Worm (Caenorhabditis elegans) whole organism, mixed stage, embryonic: ENCODE results near the gene rheb-1.

ENCODE experiments used
- ceh-43 ChIP-seq: fragments of 200-800 bp; sonication (Bioruptor generic); optimal IDR thresholded peaks from 2 replicates; lab custom pipeline; 2018; ENCODE audit warnings: mild to moderate bottlenecking, missing genetic modification characterization, moderate library complexity, missing compliant biosample characterization
- mep-1 ChIP-seq: fragments of 150-350 bp; optimal IDR thresholded peaks from 2 replicates; lab custom pipeline; 2017; ENCODE audit warnings: missing biosample characterization, missing genetic modification reagents, missing genetic modification characterization, inconsistent platforms
- mls-2 ChIP-seq: sonication (generic microtip); optimal IDR thresholded peaks from 2 replicates; lab custom pipeline; 2016; ENCODE audit warnings: mild to moderate bottlenecking, missing genetic modification characterization, moderate library complexity, missing compliant biosample characterization
- nhr-2 ChIP-seq: fragments of 150-350 bp; optimal IDR thresholded peaks from 2 replicates; lab custom pipeline; 2014; ENCODE audit warnings: missing biosample characterization, missing genetic modification characterization
- nhr-237 ChIP-seq: fragments of 150-350 bp; optimal IDR thresholded peaks from 2 replicates; lab custom pipeline; 2014; ENCODE audit warnings: missing biosample characterization, missing genetic modification characterization
- nhr-28 ChIP-seq: fragments of 150-350 bp; optimal IDR thresholded peaks from 2 replicates; lab custom pipeline; 2014; ENCODE audit warnings: missing biosample characterization, missing genetic modification characterization
- pha-4 ChIP-seq: fragments of 150-350 bp; optimal IDR thresholded peaks from 2 replicates; lab custom pipeline; 2018; ENCODE audit warnings: missing biosample characterization, missing genetic modification reagents, missing genetic modification characterization
- snpc-4 ChIP-seq: fragments of 150-350 bp; optimal IDR thresholded peaks from 2 replicates; lab custom pipeline; 2014; ENCODE audit warnings: missing biosample characterization, missing genetic modification characterization
- unc-62 ChIP-seq: fragments of 150-350 bp; optimal IDR thresholded peaks from 2 replicates; lab custom pipeline; 2014; ENCODE audit warnings: missing biosample characterization, missing genetic modification reagents, missing genetic modification characterization
- ztf-11 ChIP-seq: fragments of 150-350 bp; optimal IDR thresholded peaks from 2 replicates; lab custom pipeline; 2014; ENCODE audit warnings: missing biosample characterization, missing genetic modification characterization

DNA sequence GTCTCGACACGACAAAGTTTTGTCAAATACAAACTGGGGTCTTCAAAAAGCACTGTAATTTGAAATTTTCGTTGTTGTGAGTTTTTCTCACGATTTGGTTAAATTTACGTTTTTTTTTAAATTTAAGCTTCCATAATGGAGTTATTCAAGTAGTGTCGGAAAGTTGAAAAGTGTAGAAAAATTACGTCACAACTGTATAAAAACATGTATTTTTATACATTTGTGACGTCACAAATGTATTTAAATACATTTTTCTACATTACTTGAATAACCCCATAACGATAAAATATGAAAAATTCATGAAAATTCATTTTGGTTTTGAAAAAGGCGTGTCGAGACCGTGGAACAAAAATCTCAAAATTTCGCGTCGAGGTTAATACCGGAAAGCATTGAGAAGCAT is 41.6 kb upstream of the rheb-1 start:
- TF ChIP-seq pha-4 (tag; lab: Kevin White, UChicago), result no peak
- no peak for TF ChIP-seq mep-1 (tag; lab: Kevin White, UChicago)
- TF ChIP-seq unc-62, result no peak
- TF ChIP-seq nhr-2 (tag; lab: Kevin White, UChicago), result no peak
- no peak for TF ChIP-seq ceh-43 (GFP tag; lab: Kevin White, UChicago)
- no peak for TF ChIP-seq nhr-28 (tag; lab: Kevin White, UChicago)
- no peak for TF ChIP-seq ztf-11 (tag; lab: Kevin White, UChicago)
- no peak for TF ChIP-seq nhr-237 (tag; lab: Kevin White, UChicago)
- TF ChIP-seq snpc-4 (tag; lab: Kevin White, UChicago), result no peak
- no peak for TF ChIP-seq mls-2 (tag; lab: Kevin White, UChicago)
